Worm (Caenorhabditis elegans): Measurements from ENCODE around the gene eel-1.

ce11 chrIV:3076802-3077201, 26.9 kb upstream of the eel-1 start:
- TF ChIP-seq ztf-11 (tag; optimal IDR thresholded peaks at IDR 0.05) (no peak), mdl-1 (tag; optimal IDR thresholded peaks at IDR 0.05) (no peak), nhr-10 (tag; optimal IDR thresholded peaks at IDR 0.05) (no peak), unc-62 (GFP tag; optimal IDR thresholded peaks at IDR 0.05) (no peak), unc-55 (GFP tag; optimal IDR thresholded peaks at IDR 0.05) (no peak), nhr-237 (tag; optimal IDR thresholded peaks at IDR 0.05) (no peak)

Measured in whole organism, L2 larva.